Fruit fly (Drosophila melanogaster) whole organism, prepupa: ENCODE results near the gene Ppi1.

Experiments
- CG11294 ChIP-seq: fragments of 200-800 bp; sonication (Bioruptor generic); IDR thresholded peaks from 2 replicates; pipeline ENCODE4 v1.3.6; 2022; ENCODE audit warnings: missing biosample characterization, missing genetic modification characterization
- CG34406 ChIP-seq: fragments of 200-800 bp; sonication (Bioruptor generic); optimal IDR thresholded peaks from 3 replicates; lab custom pipeline; 2016; ENCODE audit warnings: missing biosample characterization, missing genetic modification characterization
- OdsH ChIP-seq: fragments of 200-800 bp; sonication (Bioruptor generic); optimal IDR thresholded peaks from 3 replicates; lab custom pipeline; 2016; ENCODE audit warnings: missing biosample characterization, missing genetic modification characterization
- cyc ChIP-seq: fragments of 200-800 bp; sonication (Bioruptor generic); optimal IDR thresholded peaks from 3 replicates; lab custom pipeline; 2016; ENCODE audit warnings: missing biosample characterization, missing genetic modification characterization
- dsx ChIP-seq: fragments of 200-800 bp; optimal IDR thresholded peaks from 3 replicates; lab custom pipeline; 2019; ENCODE audit warnings: missing biosample characterization, mild to moderate bottlenecking, missing genetic modification characterization, moderate library complexity; ENCODE audit not compliant: poor library complexity, severe bottlenecking
- net ChIP-seq: fragments of 200-800 bp; sonication (Bioruptor generic); optimal IDR thresholded peaks from 3 replicates; lab custom pipeline; 2016; ENCODE audit warnings: missing biosample characterization, missing genetic modification characterization

- TF ChIP-seq dsx (no peak), OdsH (peak; percentile 71), CG34406 (GFP tag; lab: Kevin White, UChicago) (peak; percentile 23), CG11294 (GFP tag; lab: Robert Waterston, UW) (peak; percentile 55), cyc (GFP tag; lab: Kevin White, UChicago) (peak; percentile 41), net (GFP tag; lab: Kevin White, UChicago) (peak; percentile 53)
Measured at dm6 chr3R:30092700-30093044, 36.2 kb downstream of the Ppi1 start.
